Worm (Caenorhabditis elegans): ENCODE results near the gene F26D10.13.

Gene F26D10.13

DNA sequence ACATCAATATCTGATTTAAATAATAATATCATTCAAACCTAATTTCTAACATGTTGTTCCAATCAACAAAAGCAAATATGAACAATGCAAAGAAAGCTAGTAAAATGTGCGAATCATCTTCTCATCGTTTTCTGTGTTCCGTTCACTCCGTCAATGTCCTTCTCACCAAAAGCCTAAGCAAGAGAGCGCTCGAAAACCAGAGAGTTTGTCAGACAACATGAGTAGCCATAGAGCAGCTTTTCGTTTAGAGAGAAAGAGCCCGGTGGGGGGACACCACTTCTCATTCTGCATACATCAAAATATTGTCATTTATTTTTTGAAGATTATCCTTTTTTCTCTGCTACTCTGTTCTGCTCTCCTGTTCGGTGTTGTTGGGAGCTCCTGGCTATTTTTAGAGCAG, 29.1 kb upstream of the F26D10.13 start:
- no peak for TF ChIP-seq nhr-28 (tag; optimal IDR thresholded peaks at IDR 0.05)
- TF ChIP-seq nhr-47 (tag; optimal IDR thresholded peaks at IDR 0.05) = peak; percentile 11
- no peak for TF ChIP-seq ceh-90 (tag; optimal IDR thresholded peaks at IDR 0.05)
- no peak for TF ChIP-seq elt-3 (tag; optimal IDR thresholded peaks at IDR 0.05)
- no peak for TF ChIP-seq snpc-4 (tag; optimal IDR thresholded peaks at IDR 0.05)
- no peak for TF ChIP-seq C34B4.2 (tag; optimal IDR thresholded peaks at IDR 0.05)
- TF ChIP-seq F16B12.6 (tag; optimal IDR thresholded peaks at IDR 0.05) = no peak
- no peak for TF ChIP-seq grh-1 (GFP tag; IDR thresholded peaks at IDR 0.05)
- TF ChIP-seq lir-3 (tag; optimal IDR thresholded peaks at IDR 0.05; ENCODE audit: poor library complexity) = no peak
- TF ChIP-seq nhr-90 (tag; optimal IDR thresholded peaks at IDR 0.05; ENCODE audit: poor library complexity) = no peak
- TF ChIP-seq fkh-10 (GFP tag; optimal IDR thresholded peaks at IDR 0.05) = no peak
- no peak for TF ChIP-seq xbp-1 (tag; optimal IDR thresholded peaks at IDR 0.05)
- TF ChIP-seq isw-1 (GFP tag; IDR thresholded peaks at IDR 0.05) = no peak
- no peak for TF ChIP-seq C04F5.9 (tag; optimal IDR thresholded peaks at IDR 0.05)
- no peak for TF ChIP-seq mep-1 (tag; optimal IDR thresholded peaks at IDR 0.05)
- no peak for TF ChIP-seq lin-14 (GFP tag; optimal IDR thresholded peaks at IDR 0.05)
- no peak for TF ChIP-seq lin-39 (tag; optimal IDR thresholded peaks at IDR 0.05)
- TF ChIP-seq egl-27 (tag; optimal IDR thresholded peaks at IDR 0.05) = no peak
- peak in 1 of 3 experiments; percentile 27 for TF ChIP-seq dpl-1 (GFP tag; optimal IDR thresholded peaks at IDR 0.05)
- TF ChIP-seq efl-1 (optimal IDR thresholded peaks at IDR 0.05) = no peak
- peak in 1 of 2 experiments; percentile 77 for TF ChIP-seq efl-1 (GFP tag; optimal IDR thresholded peaks at IDR 0.05 in 1 of 2)
- peak in 1 of 2 experiments; percentile 36 for TF ChIP-seq lin-35 (GFP tag; optimal IDR thresholded peaks at IDR 0.05)
- no peak for TF ChIP-seq irx-1 (tag; optimal IDR thresholded peaks at IDR 0.05)
- TF ChIP-seq efl-3 (GFP tag; optimal IDR thresholded peaks at IDR 0.05) = no peak
- no peak for TF ChIP-seq unc-62 (GFP tag; optimal IDR thresholded peaks at IDR 0.05)
- no peak for TF ChIP-seq zag-1 (tag; optimal IDR thresholded peaks at IDR 0.05)
- TF ChIP-seq pqm-1 (tag; optimal IDR thresholded peaks at IDR 0.05) = no peak
- peak; percentile 62 for TF ChIP-seq dsc-1 (tag; optimal IDR thresholded peaks at IDR 0.05)
- TF ChIP-seq fkh-8 (tag; optimal IDR thresholded peaks at IDR 0.05) = peak; percentile 27
- TF ChIP-seq blmp-1 (tag; optimal IDR thresholded peaks at IDR 0.05) = no peak
- no peak for TF ChIP-seq tbx-2 (tag; optimal IDR thresholded peaks at IDR 0.05)

DNA sequence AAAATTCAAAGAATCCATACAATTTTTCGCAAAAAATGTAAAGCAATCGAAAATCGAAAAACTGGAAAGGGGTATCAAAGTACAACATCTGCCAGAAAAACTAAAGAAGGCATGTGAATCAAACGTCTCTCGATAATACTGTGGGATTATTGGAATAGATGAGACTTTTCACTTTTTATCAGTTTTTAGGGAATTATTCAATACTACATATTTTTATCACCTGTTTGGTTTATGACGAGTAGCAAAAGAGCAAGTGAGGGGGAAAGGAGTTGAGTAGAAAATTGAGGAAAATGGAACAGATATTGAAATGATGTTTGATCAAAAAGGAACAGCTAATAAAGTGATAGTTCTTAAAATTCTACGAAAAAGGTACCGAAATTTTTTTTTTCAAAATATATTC, 28.5 kb upstream of the F26D10.13 start:
- TF ChIP-seq unc-62 (GFP tag; optimal IDR thresholded peaks at IDR 0.05) (no peak), elt-2 (tag; optimal IDR thresholded peaks at IDR 0.05) (peak; percentile 41)

DNA sequence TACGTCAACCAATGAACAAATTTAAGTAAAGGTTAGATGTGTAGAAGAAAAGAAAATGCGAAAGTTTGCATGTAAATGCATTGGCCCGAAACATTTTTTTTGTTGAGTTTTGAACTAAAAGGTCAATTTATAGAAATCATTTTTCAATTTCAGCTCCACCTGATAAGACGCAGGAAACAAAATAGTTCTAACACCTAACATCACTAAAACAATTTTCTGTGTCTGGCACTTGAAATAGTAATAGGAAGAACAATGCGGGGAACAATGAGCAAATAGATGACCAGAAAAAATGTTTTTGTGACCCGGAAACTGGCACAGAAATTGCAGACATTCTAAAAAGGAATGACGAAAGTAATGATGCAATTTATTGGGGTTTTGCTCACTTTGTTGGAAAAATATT, 27.7 kb upstream of the F26D10.13 start:
- TF ChIP-seq fkh-10 (GFP tag; optimal IDR thresholded peaks at IDR 0.05) (no peak), nhr-90 (tag; optimal IDR thresholded peaks at IDR 0.05; ENCODE audit: poor library complexity) (no peak), tlp-1 (tag; optimal IDR thresholded peaks at IDR 0.05) (no peak), nhr-237 (tag; optimal IDR thresholded peaks at IDR 0.05) (no peak), snpc-4 (tag; optimal IDR thresholded peaks at IDR 0.05) (no peak), ceh-8 (GFP tag; optimal IDR thresholded peaks at IDR 0.05) (no peak), elt-2 (tag; optimal IDR thresholded peaks at IDR 0.05) (peak; percentile 9), nhr-71 (tag; optimal IDR thresholded peaks at IDR 0.05) (no peak), lin-35 (GFP tag; optimal IDR thresholded peaks at IDR 0.05) (peak in 1 of 2 experiments; percentile 21), blmp-1 (tag; optimal IDR thresholded peaks at IDR 0.05) (no peak), dsc-1 (tag; optimal IDR thresholded peaks at IDR 0.05) (no peak), unc-98 (GFP tag; IDR thresholded peaks at IDR 0.05) (no peak)

- TF ChIP-seq nhr-47 (tag; optimal IDR thresholded peaks at IDR 0.05) = no peak
- TF ChIP-seq jun-1 (tag; optimal IDR thresholded peaks at IDR 0.05) = no peak
- TF ChIP-seq lin-14 (GFP tag; optimal IDR thresholded peaks at IDR 0.05) = peak; percentile 43
- TF ChIP-seq fos-1 (tag; optimal IDR thresholded peaks at IDR 0.05) = no peak
- TF ChIP-seq lir-3 (tag; optimal IDR thresholded peaks at IDR 0.05; ENCODE audit: poor library complexity) = no peak
- no peak for TF ChIP-seq ceh-63 (GFP tag; optimal IDR thresholded peaks at IDR 0.05)
These were observed 27.1 kb upstream of the F26D10.13 start, which contains the start of the genes T28F3.11 and slc-17.4 for ce11 chrIV:17291629-17292199. Gene T28F3.11 (minus strand): TSS chrIV:17291679. Gene slc-17.4 (minus strand): TSS chrIV:17291733.
